Worm (Caenorhabditis elegans) whole organism, L4/young adult: ENCODE measurements around the gene nhr-202.

Experiments
- W03F9.2 ChIP-seq: fragments of 150-350 bp; optimal IDR thresholded peaks from 2 replicates; lab custom pipeline; 2014; ENCODE audit warnings: missing biosample characterization, missing genetic modification characterization
- dao-5 ChIP-seq: sonication (generic microtip); optimal IDR thresholded peaks from 2 replicates; lab custom pipeline; 2016; ENCODE audit warnings: missing genotype, missing genetic modification characterization, moderate library complexity, missing compliant biosample characterization
- him-1 ChIP-seq: sonication (generic microtip); optimal IDR thresholded peaks from 2 replicates; lab custom pipeline; 2016; ENCODE audit warnings: missing genotype, missing genetic modification reagents, missing genetic modification characterization, missing compliant biosample characterization

ce11 chrV:414630-415029 lies 47.8 kb upstream of the nhr-202 start, which contains the start of gene dod-19:
- TF ChIP-seq W03F9.2 (tag; lab: Kevin White, UChicago): no peak
- no peak for TF ChIP-seq him-1 (tag; lab: Kevin White, UChicago)
- no peak for TF ChIP-seq dao-5 (tag; lab: Kevin White, UChicago)
